Fruit fly (Drosophila melanogaster) whole organism, wandering third instar larva: ENCODE data around the gene CG16985.

ENCODE experiments used
- Abd-B ChIP-seq: fragments of >200 bp; optimal IDR thresholded peaks from 2 replicates; lab custom pipeline; 2017; ENCODE audit warnings: missing biosample characterization, missing genetic modification characterization
- CG32264 ChIP-seq: fragments of 200-800 bp; sonication (Bioruptor generic); optimal IDR thresholded peaks from 2 replicates; lab custom pipeline; 2016; ENCODE audit warnings: missing biosample characterization, missing genetic modification characterization
- CG9705 ChIP-seq: fragments of 200-800 bp; sonication (Bioruptor generic); optimal IDR thresholded peaks from 2 replicates; lab custom pipeline; 2018; ENCODE audit warnings: missing biosample characterization, mild to moderate bottlenecking, missing genetic modification characterization
- CrebA ChIP-seq: fragments of 200-800 bp; sonication (Bioruptor generic); optimal IDR thresholded peaks from 2 replicates; lab custom pipeline; 2016; ENCODE audit warnings: missing biosample characterization, mild to moderate bottlenecking, missing genetic modification characterization, borderline replicate concordance
- Dfd ChIP-seq: fragments of >200 bp; optimal IDR thresholded peaks from 2 replicates; lab custom pipeline; 2017; ENCODE audit warnings: missing biosample characterization, missing genetic modification characterization
- Dif ChIP-seq: fragments of 200-275, 200-300 bp; sonication (Bioruptor generic); optimal IDR thresholded peaks from 2 replicates; lab custom pipeline; 2018; ENCODE audit warnings: missing biosample characterization, missing genetic modification characterization; ENCODE audit not compliant: partially characterized antibody
- GATAd ChIP-seq: sonication (Bioruptor generic); optimal IDR thresholded peaks from 2 replicates; lab custom pipeline; 2016; ENCODE audit warnings: missing biosample characterization, missing genetic modification characterization
- HLH106 ChIP-seq: fragments of 200-800 bp; optimal IDR thresholded peaks from 3 replicates; lab custom pipeline; 2019; ENCODE audit warnings: missing biosample characterization, mild to moderate bottlenecking, missing genetic modification characterization, moderate library complexity
- Hnf4 ChIP-seq: fragments of 200-800 bp; sonication (Bioruptor generic); optimal IDR thresholded peaks from 2 replicates; lab custom pipeline; 2016; ENCODE audit warnings: missing biosample characterization, mild to moderate bottlenecking, missing genetic modification characterization
- Hr78 ChIP-seq: fragments of >200 bp; optimal IDR thresholded peaks from 2 replicates; lab custom pipeline; 2017; ENCODE audit warnings: missing biosample characterization, missing genetic modification characterization
- Hr83 ChIP-seq: fragments of 200-300 bp; sonication (Bioruptor generic); optimal IDR thresholded peaks from 2 replicates; lab custom pipeline; 2016; ENCODE audit warnings: missing biosample characterization, mild to moderate bottlenecking, missing genetic modification characterization, moderate library complexity; ENCODE audit not compliant: poor library complexity, severe bottlenecking
- Jra ChIP-seq: sonication (Bioruptor generic); optimal IDR thresholded peaks from 2 replicates; lab custom pipeline; 2016; ENCODE audit warnings: missing biosample characterization, missing genetic modification characterization
- Mio ChIP-seq: sonication (Bioruptor generic); optimal IDR thresholded peaks from 2 replicates; lab custom pipeline; 2016; ENCODE audit warnings: missing biosample characterization, missing genetic modification characterization
- Myc ChIP-seq: fragments of >200 bp; optimal IDR thresholded peaks from 2 replicates; lab custom pipeline; 2017
- N ChIP-seq: fragments of >200 bp; optimal IDR thresholded peaks from 2 replicates; lab custom pipeline; 2018; ENCODE audit warnings: missing biosample characterization, missing external identifiers, missing genetic modification characterization
- OdsH ChIP-seq: fragments of 200-800 bp; sonication (Bioruptor generic); optimal IDR thresholded peaks from 2 replicates; lab custom pipeline; 2016; ENCODE audit warnings: missing biosample characterization, mild to moderate bottlenecking, missing genetic modification characterization
- Rel ChIP-seq, 2 experiments: fragments of 200-800 bp; sonication (Bioruptor generic) in 1 of 2; optimal IDR thresholded peaks; 2 replicates in 1 of 2; 3 replicates in 1 of 2; lab custom pipeline; 2016 to 2019; ENCODE audit warnings: mild to moderate bottlenecking in 2 of 2, missing biosample characterization in 2 of 2, missing genetic modification characterization in 2 of 2, moderate library complexity in 1 of 2
- Sp1 ChIP-seq: fragments of 200-800 bp; sonication (Bioruptor generic); optimal IDR thresholded peaks from 3 replicates; lab custom pipeline; 2019; ENCODE audit warnings: missing biosample characterization, mild to moderate bottlenecking, missing genetic modification characterization, moderate library complexity
- Vsx2 ChIP-seq: fragments of 200-300, 225-300 bp; sonication (Bioruptor generic); optimal IDR thresholded peaks from 2 replicates; lab custom pipeline; 2018; ENCODE audit warnings: missing biosample characterization, missing genetic modification characterization; ENCODE audit not compliant: partially characterized antibody
- br ChIP-seq: fragments of 200-800 bp; sonication (Bioruptor generic); optimal IDR thresholded peaks from 2 replicates; lab custom pipeline; 2016; ENCODE audit warnings: missing biosample characterization, missing genetic modification characterization
- brk ChIP-seq: fragments of 200-800 bp; sonication (Bioruptor generic); optimal IDR thresholded peaks from 2 replicates; lab custom pipeline; 2016; ENCODE audit warnings: missing biosample characterization, mild to moderate bottlenecking, missing genetic modification characterization
- dl ChIP-seq, 2 experiments: fragments of 175-275, 200-275 bp in 1 of 2; fragments of 200-275 bp in 1 of 2; sonication (Bioruptor generic); optimal IDR thresholded peaks; lab custom pipeline; 2018; ENCODE audit warnings: mild to moderate bottlenecking in 2 of 2, missing biosample characterization in 2 of 2, missing genetic modification characterization in 2 of 2, moderate library complexity in 2 of 2; ENCODE audit not compliant: partially characterized antibody in 2 of 2, insufficient read depth in 1 of 2
- dmrt93B ChIP-seq: fragments of 200-800 bp; sonication (Bioruptor generic); optimal IDR thresholded peaks from 2 replicates; lab custom pipeline; 2018; ENCODE audit warnings: missing biosample characterization, mild to moderate bottlenecking, missing genetic modification characterization
- dsf ChIP-seq: sonication (Bioruptor generic); optimal IDR thresholded peaks from 2 replicates; lab custom pipeline; 2016; ENCODE audit warnings: missing biosample characterization, missing genetic modification characterization, borderline replicate concordance
- ey ChIP-seq: fragments of 200-800 bp; sonication (Bioruptor generic); optimal IDR thresholded peaks from 2 replicates; lab custom pipeline; 2016; ENCODE audit warnings: missing biosample characterization, missing genetic modification characterization
- foxo ChIP-seq, 2 experiments: fragments of 200-800 bp; sonication (Bioruptor generic); optimal IDR thresholded peaks; 2 replicates in 1 of 2; 3 replicates in 1 of 2; lab custom pipeline; 2016 to 2017; ENCODE audit warnings: missing biosample characterization in 2 of 2, missing genetic modification characterization in 2 of 2
- fru ChIP-seq: fragments of 200-800 bp; sonication (Bioruptor generic); optimal IDR thresholded peaks from 3 replicates; lab custom pipeline; 2016; ENCODE audit warnings: missing biosample characterization, mild to moderate bottlenecking, missing genetic modification characterization
- h ChIP-seq: fragments of 200-800 bp; sonication (Bioruptor generic); optimal IDR thresholded peaks from 3 replicates; lab custom pipeline; 2016; ENCODE audit warnings: missing biosample characterization, mild to moderate bottlenecking, missing genetic modification characterization
- jim ChIP-seq: fragments of 175-275, 200-325 bp; sonication (Bioruptor generic); optimal IDR thresholded peaks from 2 replicates; lab custom pipeline; 2016; ENCODE audit warnings: missing biosample characterization, mild to moderate bottlenecking, missing genetic modification characterization
- lola ChIP-seq: fragments of >200 bp; optimal IDR thresholded peaks from 2 replicates; lab custom pipeline; 2017; ENCODE audit warnings: missing biosample characterization, missing genetic modification characterization
- pan ChIP-seq: fragments of >200 bp; optimal IDR thresholded peaks from 2 replicates; lab custom pipeline; 2017
- psq ChIP-seq: fragments of 200-800 bp; sonication (Bioruptor generic); optimal IDR thresholded peaks from 3 replicates; lab custom pipeline; 2017; ENCODE audit warnings: missing biosample characterization, mild to moderate bottlenecking, missing genetic modification characterization, moderate library complexity
- rgr ChIP-seq: fragments of 200-800 bp; sonication (Bioruptor generic); optimal IDR thresholded peaks from 3 replicates; lab custom pipeline; 2016; ENCODE audit warnings: missing biosample characterization, mild to moderate bottlenecking, missing genetic modification characterization
- sage ChIP-seq: fragments of 200-800 bp; sonication (Bioruptor generic); optimal IDR thresholded peaks from 2 replicates; lab custom pipeline; 2016; ENCODE audit warnings: missing biosample characterization, mild to moderate bottlenecking, missing genetic modification characterization
- sv ChIP-seq: fragments of 200-800 bp; sonication (Bioruptor generic); optimal IDR thresholded peaks from 3 replicates; lab custom pipeline; 2016; ENCODE audit warnings: missing biosample characterization, missing genetic modification characterization
- tai ChIP-seq: sonication (Bioruptor generic); optimal IDR thresholded peaks from 2 replicates; lab custom pipeline; 2016; ENCODE audit warnings: missing biosample characterization, missing genetic modification characterization
- usp ChIP-seq: fragments of >200 bp; optimal IDR thresholded peaks from 2 replicates; lab custom pipeline; 2017; ENCODE audit warnings: missing biosample characterization, missing genetic modification characterization
- woc ChIP-seq: sonication (Bioruptor generic); optimal IDR thresholded peaks from 2 replicates; lab custom pipeline; 2016; ENCODE audit warnings: missing biosample characterization, mild to moderate bottlenecking, missing genetic modification characterization

The CG16985 gene

dm6 chr3L:2552844-2553839 is 46.0 kb upstream of the CG16985 start:
- TF ChIP-seq Sp1 (GFP tag; lab: Kevin White, UChicago) = peak; percentile 19
- peak; percentile 14 for TF ChIP-seq Dif (GFP tag; lab: Kevin White, UChicago)
- peak; percentile 5 for TF ChIP-seq Rel (GFP tag; optimal IDR thresholded peaks at IDR 0.05; lab: Kevin White, UChicago)
- peak; percentile 24 for TF ChIP-seq Rel (tag; optimal IDR thresholded peaks at IDR 0.05; lab: Kevin White, UChicago)
- TF ChIP-seq jim (GFP tag; lab: Kevin White, UChicago) = peak; percentile 64
- TF ChIP-seq HLH106 = no peak
- TF ChIP-seq psq (GFP tag; lab: Kevin White, UChicago) = peak; percentile 67

- TF ChIP-seq dmrt93B = no peak
- peak; percentile 74 for TF ChIP-seq Hr83 (GFP tag; lab: Kevin White, UChicago)
- peak; percentile 24 for TF ChIP-seq OdsH (GFP tag; lab: Kevin White, UChicago)
- TF ChIP-seq Hr78 (GFP tag; lab: Kevin White, UChicago) = no peak
- peak; percentile 59 for TF ChIP-seq rgr (GFP tag; lab: Kevin White, UChicago)
- peak; percentile 68 for TF ChIP-seq jim (GFP tag; lab: Kevin White, UChicago)
- peak; percentile 46 for TF ChIP-seq h (GFP tag; lab: Kevin White, UChicago)
- peak; percentile 69 for TF ChIP-seq tai (GFP tag; lab: Kevin White, UChicago)
- TF ChIP-seq Jra = peak; percentile 14
- TF ChIP-seq Vsx2 (GFP tag; lab: Kevin White, UChicago) = no peak
- TF ChIP-seq Rel (GFP tag; optimal IDR thresholded peaks at IDR 0.05; lab: Kevin White, UChicago) = no peak
- peak; percentile 67 for TF ChIP-seq Rel (tag; optimal IDR thresholded peaks at IDR 0.05; lab: Kevin White, UChicago)
- peak; percentile 36 for TF ChIP-seq Mio (GFP tag; lab: Kevin White, UChicago)
- TF ChIP-seq GATAd = no peak
- TF ChIP-seq br (GFP tag; lab: Kevin White, UChicago) = peak; percentile 31
- no peak for TF ChIP-seq usp (GFP tag; lab: Kevin White, UChicago)
- TF ChIP-seq lola = no peak
- no peak for TF ChIP-seq Dfd (GFP tag; lab: Kevin White, UChicago)
- no peak for TF ChIP-seq Abd-B (GFP tag; lab: Kevin White, UChicago)
- peak; percentile 83 for TF ChIP-seq Myc (lab: Kevin White, UChicago)
- TF ChIP-seq CG32264 (GFP tag; lab: Kevin White, UChicago) = peak; percentile 54
- TF ChIP-seq Hnf4 (GFP tag; lab: Kevin White, UChicago) = peak; percentile 61
- no peak for TF ChIP-seq Dif (GFP tag; lab: Kevin White, UChicago)
- TF ChIP-seq HLH106 = peak; percentile 32
- TF ChIP-seq N (GFP tag; lab: Kevin White, UChicago) = no peak
- TF ChIP-seq woc (GFP tag; lab: Kevin White, UChicago) = no peak
- TF ChIP-seq fru = no peak
- peak; percentile 19 for TF ChIP-seq CG9705 (GFP tag; lab: Kevin White, UChicago)
- peak; percentile 43 for TF ChIP-seq sage (GFP tag; lab: Kevin White, UChicago)
- TF ChIP-seq sv (GFP tag; lab: Kevin White, UChicago) = no peak
- TF ChIP-seq dsf (GFP tag; lab: Kevin White, UChicago) = no peak
- no peak for TF ChIP-seq psq (GFP tag; lab: Kevin White, UChicago)
- no peak for TF ChIP-seq pan (lab: Kevin White, UChicago)
- TF ChIP-seq dl (GFP tag; optimal IDR thresholded peaks at IDR 0.05; lab: Kevin White, UChicago; ENCODE audit: insufficient read depth in 1 of 2, partially characterized antibody in 2 of 2) = no peak
- TF ChIP-seq CrebA (GFP tag; lab: Kevin White, UChicago) = no peak
- peak; percentile 2 for TF ChIP-seq ey (GFP tag; lab: Kevin White, UChicago)
- TF ChIP-seq foxo (GFP tag; optimal IDR thresholded peaks at IDR 0.05; lab: Kevin White, UChicago) = peak in 1 of 2 experiments; percentile 6
- TF ChIP-seq Sp1 (GFP tag; lab: Kevin White, UChicago) = peak; percentile 60
- TF ChIP-seq brk = peak; percentile 78
These were observed 44.8 kb upstream of the CG16985 start, which contains the start of gene Spn for dm6 chr3L:2554118-2554814. TSS of gene Spn (minus strand) at chr3L:2554292.
